Fruit fly (Drosophila melanogaster) whole organism, pupa: ENCODE data around the gene CG13895.

Experiments
- CG10348 ChIP-seq: fragments of 200-800 bp; sonication (Bioruptor generic); IDR thresholded peaks from 2 replicates; pipeline ENCODE4 v1.3.6; 2022; ENCODE audit warnings: missing biosample characterization, missing genetic modification characterization
- CG12605 ChIP-seq: fragments of 200-800 bp; sonication (Bioruptor generic); IDR thresholded peaks from 2 replicates; pipeline ENCODE4 v1.3.6; 2022; ENCODE audit warnings: missing biosample characterization, missing genetic modification characterization
- CG13204 ChIP-seq: fragments of 200-800 bp; sonication (Bioruptor generic); optimal IDR thresholded peaks from 2 replicates; lab custom pipeline; 2018; ENCODE audit warnings: missing biosample characterization, mild to moderate bottlenecking, missing genetic modification characterization, moderate library complexity
- CG14655 ChIP-seq: fragments of 200-800 bp; sonication (Bioruptor generic); optimal IDR thresholded peaks from 3 replicates; lab custom pipeline; 2017; ENCODE audit warnings: mild to moderate bottlenecking, missing biosample characterization, missing genetic modification reagents, missing genetic modification characterization
- CG15710 ChIP-seq: fragments of 200-800 bp; sonication (Bioruptor generic); optimal IDR thresholded peaks from 2 replicates; lab custom pipeline; 2018; ENCODE audit warnings: missing biosample characterization, mild to moderate bottlenecking, missing genetic modification characterization, moderate library complexity
- CG17806 ChIP-seq: fragments of 200-800 bp; sonication (Bioruptor generic); optimal IDR thresholded peaks from 2 replicates; lab custom pipeline; 2018; ENCODE audit warnings: missing biosample characterization, mild to moderate bottlenecking, missing genetic modification characterization, moderate library complexity
- CG32121 ChIP-seq: fragments of 200-800 bp; sonication (Bioruptor generic); IDR thresholded peaks from 2 replicates; pipeline ENCODE4 v1.3.6; 2022; ENCODE audit warnings: missing biosample characterization, missing genetic modification characterization
- CG34367 ChIP-seq: fragments of 200-800 bp; sonication (Bioruptor generic); optimal IDR thresholded peaks from 2 replicates; lab custom pipeline; 2018; ENCODE audit warnings: missing biosample characterization, mild to moderate bottlenecking, missing genetic modification characterization
- CG4496 ChIP-seq: fragments of 200-800 bp; sonication (Bioruptor generic); IDR thresholded peaks from 3 replicates; pipeline ENCODE4 v1.3.6; 2022; ENCODE audit warnings: missing biosample characterization, missing genetic modification characterization
- CG8159 ChIP-seq: fragments of 200-800 bp; sonication (Bioruptor generic); optimal IDR thresholded peaks from 3 replicates; lab custom pipeline; 2018; ENCODE audit warnings: missing biosample characterization, mild to moderate bottlenecking, missing genetic modification characterization, moderate library complexity
- CG8301 ChIP-seq: fragments of 200-800 bp; sonication (Bioruptor generic); optimal IDR thresholded peaks from 2 replicates; lab custom pipeline; 2018; ENCODE audit warnings: missing biosample characterization, mild to moderate bottlenecking, missing genetic modification characterization
- CG9948 ChIP-seq: fragments of 200-800 bp; sonication (Bioruptor generic); optimal IDR thresholded peaks from 2 replicates; lab custom pipeline; 2018; ENCODE audit warnings: missing biosample characterization, mild to moderate bottlenecking, missing genetic modification characterization, moderate library complexity
- D1 ChIP-seq: fragments of 200-800 bp; sonication (Bioruptor generic); optimal IDR thresholded peaks from 2 replicates; lab custom pipeline; 2018; ENCODE audit warnings: missing biosample characterization, mild to moderate bottlenecking, missing genetic modification characterization, moderate library complexity
- EcR ChIP-seq: fragments of 200-800 bp; sonication (Bioruptor generic); optimal IDR thresholded peaks from 3 replicates; lab custom pipeline; 2019; ENCODE audit warnings: missing biosample characterization, missing genetic modification characterization, mild to moderate bottlenecking, moderate library complexity, missing genetic modification reagents
- Ets98B ChIP-seq: fragments of 200-800 bp; sonication (Bioruptor generic); IDR thresholded peaks from 2 replicates; pipeline ENCODE4 v1.3.6; 2022; ENCODE audit warnings: missing biosample characterization, missing genetic modification characterization
- Pif1A ChIP-seq: fragments of 200-800 bp; sonication (Bioruptor generic); optimal IDR thresholded peaks from 3 replicates; lab custom pipeline; 2016; ENCODE audit warnings: missing biosample characterization, missing genetic modification characterization
- Pif1B ChIP-seq: fragments of 200-800 bp; sonication (Bioruptor generic); optimal IDR thresholded peaks from 3 replicates; lab custom pipeline; 2016; ENCODE audit warnings: missing biosample characterization, missing genetic modification characterization
- Snoo ChIP-seq: fragments of 200-800 bp; sonication (Bioruptor generic); optimal IDR thresholded peaks from 3 replicates; lab custom pipeline; 2017; ENCODE audit warnings: missing biosample characterization, mild to moderate bottlenecking, missing genetic modification characterization, inconsistent platforms
- fd96Ca ChIP-seq: fragments of 200-800 bp; sonication (Bioruptor generic); IDR thresholded peaks from 3 replicates; pipeline ENCODE4 v1.3.6; 2022; ENCODE audit warnings: missing biosample characterization, missing genetic modification characterization
- gl ChIP-seq: fragments of 200-800 bp; sonication (Bioruptor generic); optimal IDR thresholded peaks from 2 replicates; lab custom pipeline; 2018; ENCODE audit warnings: missing biosample characterization, mild to moderate bottlenecking, missing genetic modification characterization
- rn ChIP-seq: fragments of 200-800 bp; sonication (Bioruptor generic); IDR thresholded peaks from 2 replicates; pipeline ENCODE4 v1.3.6; 2022; ENCODE audit warnings: missing biosample characterization, missing genetic modification characterization

Gene CG13895

dm6 chr3L:743155-743554 is 35.1 kb upstream of the CG13895 start:
- no peak for TF ChIP-seq CG10348

- TF ChIP-seq gl (tag; lab: Kevin White, UChicago) = no peak
- no peak for TF ChIP-seq CG12605
- TF ChIP-seq CG8301 (tag; lab: Kevin White, UChicago) = no peak
- TF ChIP-seq CG34367 (tag; lab: Kevin White, UChicago) = no peak
- no peak for TF ChIP-seq CG32121 (GFP tag; lab: Robert Waterston, UW)
- no peak for TF ChIP-seq Ets98B (GFP tag; lab: Robert Waterston, UW)
- TF ChIP-seq Pif1B (GFP tag; lab: Kevin White, UChicago) = no peak
- no peak for TF ChIP-seq rn
- peak; percentile 70 for TF ChIP-seq CG13204 (GFP tag; lab: Kevin White, UChicago)
- peak; percentile 32; the same call in 1 of the 3 replicates for TF ChIP-seq CG4496
- TF ChIP-seq CG14655 (GFP tag; lab: Kevin White, UChicago) = no peak
- TF ChIP-seq Snoo (tag; lab: Kevin White, UChicago) = no peak
- TF ChIP-seq EcR = peak; percentile 21
- TF ChIP-seq CG17806 (tag; lab: Kevin White, UChicago) = no peak
- no peak for TF ChIP-seq CG15710
- TF ChIP-seq D1 (tag; lab: Kevin White, UChicago) = no peak
- TF ChIP-seq fd96Ca (GFP tag; lab: Robert Waterston, UW) = no peak
- no peak for TF ChIP-seq Pif1A (GFP tag; lab: Kevin White, UChicago)
Observed at dm6 chr3L:742389-742951, 34.5 kb upstream of the CG13895 start.

dm6 chr3L:741687-742086 is 33.7 kb upstream of the CG13895 start:
- peak; percentile 38 for TF ChIP-seq CG8159 (tag; lab: Kevin White, UChicago)
- TF ChIP-seq CG10348 = no peak
- peak; percentile 61 for TF ChIP-seq Pif1A (GFP tag; lab: Kevin White, UChicago)
- peak; percentile 88 for TF ChIP-seq CG14655 (GFP tag; lab: Kevin White, UChicago)
- TF ChIP-seq CG9948 = peak; percentile 34
- peak; percentile 88 for TF ChIP-seq Ets98B (GFP tag; lab: Robert Waterston, UW)
- no peak for TF ChIP-seq CG34367 (tag; lab: Kevin White, UChicago)
- TF ChIP-seq CG15710 = peak; percentile 9
- TF ChIP-seq D1 (tag; lab: Kevin White, UChicago) = no peak
- TF ChIP-seq fd96Ca (GFP tag; lab: Robert Waterston, UW) = peak; percentile 90
- TF ChIP-seq rn = peak; percentile 53; the same call in 1 of the 2 replicates
- TF ChIP-seq gl (tag; lab: Kevin White, UChicago) = no peak
- peak; percentile 80 for TF ChIP-seq CG4496
- no peak for TF ChIP-seq EcR
- TF ChIP-seq CG12605 = peak; percentile 70
- peak; percentile 88 for TF ChIP-seq CG8301 (tag; lab: Kevin White, UChicago)
- peak; percentile 84 for TF ChIP-seq CG32121 (GFP tag; lab: Robert Waterston, UW)
- peak; percentile 41 for TF ChIP-seq CG17806 (tag; lab: Kevin White, UChicago)

- TF ChIP-seq EcR (peak; percentile 61), CG9948 (peak; percentile 9), CG34367 (tag; lab: Kevin White, UChicago) (no peak), rn (no peak), Pif1B (GFP tag; lab: Kevin White, UChicago) (no peak), CG8159 (tag; lab: Kevin White, UChicago) (peak; percentile 29), CG32121 (GFP tag; lab: Robert Waterston, UW) (peak; percentile 22; the same call in 1 of the 2 replicates), CG13204 (GFP tag; lab: Kevin White, UChicago) (peak; percentile 29), fd96Ca (GFP tag; lab: Robert Waterston, UW) (peak; percentile 50; the same call in 2 of the 3 replicates), D1 (tag; lab: Kevin White, UChicago) (no peak), CG8301 (tag; lab: Kevin White, UChicago) (peak; percentile 1), Ets98B (GFP tag; lab: Robert Waterston, UW) (no peak), Snoo (tag; lab: Kevin White, UChicago) (no peak), CG14655 (GFP tag; lab: Kevin White, UChicago) (peak; percentile 46), CG12605 (no peak), CG4496 (0 out of 3 replicates have a peak, but pooled peaks have one; percentile 5), gl (tag; lab: Kevin White, UChicago) (no peak), Pif1A (GFP tag; lab: Kevin White, UChicago) (no peak), CG17806 (tag; lab: Kevin White, UChicago) (no peak), CG15710 (no peak), CG10348 (no peak)
Observed at dm6 chr3L:739357-740130, 31.5 kb upstream of the CG13895 start.

- TF ChIP-seq CG8301 (tag; lab: Kevin White, UChicago) (peak; percentile 94), CG4496 (peak; percentile 95), fd96Ca (GFP tag; lab: Robert Waterston, UW) (peak; percentile 92), Ets98B (GFP tag; lab: Robert Waterston, UW) (peak; percentile 94), CG10348 (peak; percentile 75), EcR (peak; percentile 87), CG9948 (peak; percentile 96), Snoo (tag; lab: Kevin White, UChicago) (peak; percentile 96), CG17806 (tag; lab: Kevin White, UChicago) (peak; percentile 97), gl (tag; lab: Kevin White, UChicago) (peak; percentile 85), CG12605 (peak; percentile 95), D1 (tag; lab: Kevin White, UChicago) (peak; percentile 93), CG34367 (tag; lab: Kevin White, UChicago) (peak; percentile 94), CG8159 (tag; lab: Kevin White, UChicago) (peak; percentile 98), CG15710 (peak; percentile 98), CG13204 (GFP tag; lab: Kevin White, UChicago) (peak; percentile 94), Pif1B (GFP tag; lab: Kevin White, UChicago) (peak; percentile 95), CG32121 (GFP tag; lab: Robert Waterston, UW) (peak; percentile 96), rn (peak; percentile 93), Pif1A (GFP tag; lab: Kevin White, UChicago) (peak; percentile 95), CG14655 (GFP tag; lab: Kevin White, UChicago) (peak; percentile 95)
Observed at dm6 chr3L:738523-739356, 30.7 kb upstream of the CG13895 start.
